Fruit fly (Drosophila melanogaster) whole organism, embryonic: Measurements from ENCODE around the gene rk.

Experiments used
- ATbp ChIP-seq: fragments of 200-800 bp; sonication (Bioruptor generic); optimal IDR thresholded peaks from 2 replicates; lab custom pipeline; 2017; ENCODE audit warnings: missing biosample characterization, mild to moderate bottlenecking, missing genetic modification characterization, missing genetic modification reagents
- Aef1 ChIP-seq: fragments of 200-800 bp; sonication (Bioruptor generic); IDR thresholded peaks from 3 replicates; pipeline ENCODE4 v1.3.6; 2022; ENCODE audit warnings: missing biosample characterization, missing genetic modification characterization
- Asciz ChIP-seq: fragments of 200-800 bp; sonication (Bioruptor generic); optimal IDR thresholded peaks from 2 replicates; lab custom pipeline; 2017; ENCODE audit warnings: missing biosample characterization, mild to moderate bottlenecking, missing genetic modification characterization, missing genetic modification reagents
- C15 ChIP-seq: fragments of 200-800 bp; sonication (Bioruptor generic); IDR thresholded peaks from 3 replicates; pipeline ENCODE4 v1.3.6; 2022; ENCODE audit warnings: missing biosample characterization, missing genetic modification characterization
- CG10209 ChIP-seq: fragments of 200-800 bp; sonication (Bioruptor generic); optimal IDR thresholded peaks from 3 replicates; lab custom pipeline; 2017; ENCODE audit warnings: missing biosample characterization, mild to moderate bottlenecking, missing genetic modification characterization, missing genetic modification reagents
- CG10462 ChIP-seq: fragments of 200-800 bp; sonication (Bioruptor generic); optimal IDR thresholded peaks from 2 replicates; lab custom pipeline; 2016; ENCODE audit warnings: missing biosample characterization, missing genetic modification characterization
- CG10565 ChIP-seq: fragments of 200-800 bp; sonication (Bioruptor generic); optimal IDR thresholded peaks from 3 replicates; lab custom pipeline; 2016; ENCODE audit warnings: missing biosample characterization, mild to moderate bottlenecking, missing genetic modification characterization
- CG13296 ChIP-seq: fragments of 200-800 bp; sonication (Bioruptor generic); optimal IDR thresholded peaks from 3 replicates; lab custom pipeline; 2018; ENCODE audit warnings: missing biosample characterization, mild to moderate bottlenecking, missing genetic modification characterization
- CG17361 ChIP-seq: fragments of 200-800 bp; sonication (Bioruptor generic); IDR thresholded peaks from 3 replicates; pipeline ENCODE4 v1.3.6; 2022; ENCODE audit warnings: missing biosample characterization, missing genetic modification characterization
- CG17385 ChIP-seq: fragments of 200-800 bp; sonication (Bioruptor generic); optimal IDR thresholded peaks from 3 replicates; lab custom pipeline; 2018; ENCODE audit warnings: missing biosample characterization, mild to moderate bottlenecking, missing genetic modification characterization
- CG17802 ChIP-seq: fragments of 200-800 bp; sonication (Bioruptor generic); optimal IDR thresholded peaks from 2 replicates; lab custom pipeline; 2018; ENCODE audit warnings: missing biosample characterization, mild to moderate bottlenecking, missing genetic modification characterization, moderate library complexity
- CG18599 ChIP-seq: fragments of 200-800 bp; sonication (Bioruptor generic); optimal IDR thresholded peaks from 3 replicates; lab custom pipeline; 2017; ENCODE audit warnings: missing biosample characterization, missing genetic modification characterization, mild to moderate bottlenecking, moderate library complexity, missing genetic modification reagents
- CG18619 ChIP-seq: fragments of 200-800 bp; sonication (Bioruptor generic); optimal IDR thresholded peaks from 3 replicates; lab custom pipeline; 2017; ENCODE audit warnings: missing biosample characterization, mild to moderate bottlenecking, missing genetic modification characterization
- CG30020 ChIP-seq: fragments of 200-800 bp; optimal IDR thresholded peaks from 2 replicates; lab custom pipeline; 2019; ENCODE audit warnings: missing biosample characterization, mild to moderate bottlenecking, missing genetic modification characterization, moderate library complexity
- CG3065 ChIP-seq: fragments of 200-800 bp; sonication (Bioruptor generic); optimal IDR thresholded peaks from 2 replicates; lab custom pipeline; 2016; ENCODE audit warnings: missing biosample characterization, missing genetic modification characterization
- CG3163 ChIP-seq: fragments of 200-800 bp; sonication (Bioruptor generic); optimal IDR thresholded peaks from 3 replicates; lab custom pipeline; 2016; ENCODE audit warnings: missing biosample characterization, missing genetic modification characterization
- CG34422 ChIP-seq: fragments of 200-800 bp; sonication (Bioruptor generic); IDR thresholded peaks from 3 replicates; pipeline ENCODE4 v1.3.6; 2022; ENCODE audit warnings: missing biosample characterization, missing genetic modification characterization
- CG3726 ChIP-seq: fragments of 200-800 bp; sonication (Bioruptor generic); IDR thresholded peaks from 3 replicates; pipeline ENCODE4, ENCODE4 v1.3.6; 2022; ENCODE audit warnings: missing biosample characterization, missing genetic modification characterization
- CG3995 ChIP-seq: fragments of 200-800 bp; sonication (Bioruptor generic); optimal IDR thresholded peaks from 3 replicates; lab custom pipeline; 2016; ENCODE audit warnings: missing biosample characterization, missing genetic modification characterization
- CG4360 ChIP-seq: fragments of 200-800 bp; sonication (Bioruptor generic); IDR thresholded peaks from 2 replicates; pipeline ENCODE4 v1.3.6; 2022; ENCODE audit warnings: missing biosample characterization, missing genetic modification characterization
- CG6765 ChIP-seq: fragments of 200-800 bp; sonication (Bioruptor generic); optimal IDR thresholded peaks from 3 replicates; lab custom pipeline; 2017; ENCODE audit warnings: missing biosample characterization, mild to moderate bottlenecking, missing genetic modification characterization
- CG7745 ChIP-seq: fragments of 200-800 bp; sonication (Bioruptor generic); optimal IDR thresholded peaks from 2 replicates; lab custom pipeline; 2018; ENCODE audit warnings: missing biosample characterization, mild to moderate bottlenecking, missing genetic modification characterization, moderate library complexity
- CG7928 ChIP-seq: fragments of 200-800 bp; sonication (Bioruptor generic); optimal IDR thresholded peaks from 2 replicates; lab custom pipeline; 2017; ENCODE audit warnings: missing biosample characterization, mild to moderate bottlenecking, missing genetic modification characterization
- CoRest ChIP-seq: fragments of 200-800 bp; sonication (Bioruptor generic); optimal IDR thresholded peaks from 3 replicates; lab custom pipeline; 2018; ENCODE audit warnings: missing biosample characterization, mild to moderate bottlenecking, missing genetic modification characterization, moderate library complexity
- Fer1 ChIP-seq: fragments of 200-800 bp; sonication (Bioruptor generic); optimal IDR thresholded peaks from 2 replicates; lab custom pipeline; 2017; ENCODE audit warnings: missing biosample characterization, mild to moderate bottlenecking, missing genetic modification characterization
- Hand ChIP-seq: fragments of 200-800 bp; sonication (Bioruptor generic); optimal IDR thresholded peaks from 2 replicates; lab custom pipeline; 2017; ENCODE audit warnings: mild to moderate bottlenecking, missing biosample characterization, missing genetic modification reagents, missing genetic modification characterization
- Hey ChIP-seq: fragments of 200-800 bp; sonication (Bioruptor generic); optimal IDR thresholded peaks from 3 replicates; lab custom pipeline; 2018; ENCODE audit warnings: missing biosample characterization, mild to moderate bottlenecking, missing genetic modification characterization
- Hr51 ChIP-seq, 2 experiments: fragments of 200-800 bp; sonication (Bioruptor generic); optimal IDR thresholded peaks; 2 replicates in 1 of 2; 3 replicates in 1 of 2; lab custom pipeline; 2016 to 2018; ENCODE audit warnings: missing biosample characterization in 2 of 2, missing genetic modification characterization in 2 of 2, mild to moderate bottlenecking in 1 of 2, moderate library complexity in 1 of 2
- Mad ChIP-seq: fragments of 200-800 bp; sonication (Bioruptor generic); optimal IDR thresholded peaks from 2 replicates; lab custom pipeline; 2016; ENCODE audit warnings: missing biosample characterization, missing genetic modification characterization
- Meics ChIP-seq: fragments of 200-800 bp; sonication (Bioruptor generic); optimal IDR thresholded peaks from 2 replicates; lab custom pipeline; 2017; ENCODE audit warnings: missing biosample characterization, mild to moderate bottlenecking, missing genetic modification characterization
- Mes4 ChIP-seq: fragments of 200-800 bp; sonication (Bioruptor generic); optimal IDR thresholded peaks from 2 replicates; lab custom pipeline; 2016; ENCODE audit warnings: missing biosample characterization, missing genetic modification characterization
- Nf-YA ChIP-seq: fragments of 200-800 bp; sonication (Bioruptor generic); IDR thresholded peaks from 2 replicates; pipeline ENCODE4 v1.3.6; 2022; ENCODE audit warnings: missing biosample characterization, missing genetic modification characterization
- Scr ChIP-seq: fragments of 200-800 bp; sonication (Bioruptor generic); IDR thresholded peaks from 2 replicates; pipeline ENCODE4 v1.3.6; 2022; ENCODE audit warnings: missing biosample characterization, missing genetic modification characterization; ENCODE audit not compliant: partially characterized antibody
- Six4 ChIP-seq: fragments of 200-800 bp; sonication (Bioruptor generic); optimal IDR thresholded peaks from 2 replicates; lab custom pipeline; 2016; ENCODE audit warnings: missing biosample characterization, missing genetic modification characterization
- Xrp1 ChIP-seq: fragments of 200-800 bp; sonication (Bioruptor generic); IDR thresholded peaks from 2 replicates; pipeline ENCODE4 v1.3.6; 2022; ENCODE audit warnings: missing biosample characterization, missing genetic modification characterization
- bab2 ChIP-seq: fragments of 200-800 bp; sonication (Bioruptor generic); optimal IDR thresholded peaks from 2 replicates; lab custom pipeline; 2016; ENCODE audit warnings: missing biosample characterization, missing genetic modification characterization
- btn ChIP-seq: fragments of 200-800 bp; sonication (Bioruptor generic); optimal IDR thresholded peaks from 2 replicates; lab custom pipeline; 2016; ENCODE audit warnings: missing biosample characterization, missing genetic modification characterization
- cg ChIP-seq: fragments of 200-800 bp; sonication (Bioruptor generic); optimal IDR thresholded peaks from 3 replicates; lab custom pipeline; 2019; ENCODE audit warnings: missing biosample characterization, mild to moderate bottlenecking, missing genetic modification characterization, moderate library complexity
- chinmo ChIP-seq: fragments of 200-800 bp; sonication (Bioruptor generic); IDR thresholded peaks from 4 replicates; pipeline ENCODE4 v1.3.6; 2022; ENCODE audit warnings: missing biosample characterization, missing genetic modification characterization; ENCODE audit not compliant: partially characterized antibody
- dm ChIP-seq: fragments of 200-800 bp; sonication (Bioruptor generic); optimal IDR thresholded peaks from 3 replicates; lab custom pipeline; 2016; ENCODE audit warnings: missing biosample characterization, missing genetic modification characterization
- ems ChIP-seq: fragments of 200-800 bp; sonication (Bioruptor generic); optimal IDR thresholded peaks from 3 replicates; lab custom pipeline; 2016; ENCODE audit warnings: missing biosample characterization, missing genetic modification characterization
- ewg ChIP-seq: fragments of 200-800 bp; sonication (Bioruptor generic); optimal IDR thresholded peaks from 3 replicates; lab custom pipeline; 2017; ENCODE audit warnings: mild to moderate bottlenecking, missing biosample characterization, missing genetic modification reagents, missing genetic modification characterization
- kay ChIP-seq: fragments of 200-800 bp; sonication (Bioruptor generic); optimal IDR thresholded peaks from 2 replicates; lab custom pipeline; 2016; ENCODE audit warnings: missing biosample characterization, missing genetic modification characterization
- knrl ChIP-seq: fragments of 200-800 bp; sonication (Bioruptor generic); IDR thresholded peaks from 3 replicates; pipeline ENCODE4 v1.3.6; 2022; ENCODE audit warnings: missing biosample characterization, missing genetic modification characterization; ENCODE audit not compliant: partially characterized antibody
- nerfin-2 ChIP-seq: fragments of 200-800 bp; sonication (Bioruptor generic); IDR thresholded peaks from 2 replicates; pipeline ENCODE4 v1.3.6; 2022; ENCODE audit warnings: missing biosample characterization, missing genetic modification characterization; ENCODE audit not compliant: partially characterized antibody
- oc ChIP-seq: fragments of 200-800 bp; sonication (Bioruptor generic); optimal IDR thresholded peaks from 2 replicates; lab custom pipeline; 2018; ENCODE audit warnings: missing biosample characterization, mild to moderate bottlenecking, missing genetic modification characterization, moderate library complexity
- psq ChIP-seq: fragments of 200-800 bp; sonication (Bioruptor generic); optimal IDR thresholded peaks from 2 replicates; lab custom pipeline; 2017; ENCODE audit warnings: missing biosample characterization, missing genetic modification characterization
- rib ChIP-seq: fragments of 200-800 bp; sonication (Bioruptor generic); IDR thresholded peaks from 2 replicates; pipeline ENCODE4 v1.3.6; 2022; ENCODE audit warnings: missing biosample characterization, missing genetic modification characterization
- slbo ChIP-seq: fragments of 200-800 bp; sonication (Bioruptor generic); IDR thresholded peaks from 2 replicates; pipeline ENCODE4 v1.3.6; 2022; ENCODE audit warnings: missing biosample characterization, missing genetic modification characterization
- stwl ChIP-seq: fragments of 200-800 bp; sonication (Bioruptor generic); optimal IDR thresholded peaks from 3 replicates; lab custom pipeline; 2018; ENCODE audit warnings: missing biosample characterization, mild to moderate bottlenecking, missing genetic modification characterization, moderate library complexity

The rk gene

dm6 chr2L:14047170-14047632, 46.2 kb upstream of the rk start, which contains the start of gene NimC4 (continued):
- TF ChIP-seq kay (GFP tag; lab: Kevin White, UChicago), result peak; percentile 31
- TF ChIP-seq C15, result no peak
- peak; percentile 49 for TF ChIP-seq dm (GFP tag; lab: Kevin White, UChicago)
- TF ChIP-seq CG4360 (GFP tag; lab: Robert Waterston, UW), result peak; percentile 87
- no peak for TF ChIP-seq nerfin-2
- no peak for TF ChIP-seq rib
- peak; percentile 2 for TF ChIP-seq oc (tag; lab: Kevin White, UChicago)
- TF ChIP-seq Xrp1 (GFP tag; lab: Robert Waterston, UW), result peak; percentile 96
- TF ChIP-seq CG3065 (GFP tag; lab: Kevin White, UChicago), result peak; percentile 51
- peak; percentile 68 for TF ChIP-seq btn
- peak; percentile 54 for TF ChIP-seq CG18619 (GFP tag; lab: Kevin White, UChicago)
- peak; percentile 71 for TF ChIP-seq stwl (tag; lab: Kevin White, UChicago)
- TF ChIP-seq Mad (GFP tag; lab: Kevin White, UChicago), result peak; percentile 67
- peak; percentile 43 for TF ChIP-seq ATbp
- no peak for TF ChIP-seq CG3995 (GFP tag; lab: Kevin White, UChicago)
- no peak for TF ChIP-seq Nf-YA
- TF ChIP-seq Meics, result no peak
- TF ChIP-seq CG30020, result no peak
- TF ChIP-seq bab2, result peak; percentile 65
- TF ChIP-seq Hand, result no peak
- TF ChIP-seq ems (GFP tag; lab: Kevin White, UChicago), result peak; percentile 55
- TF ChIP-seq Aef1, result no peak
- TF ChIP-seq CG7928, result no peak
- TF ChIP-seq knrl (GFP tag; lab: Robert Waterston, UW), result no peak
- TF ChIP-seq Asciz (GFP tag; lab: Kevin White, UChicago), result peak; percentile 22
- peak; percentile 60 for TF ChIP-seq CG7745 (tag; lab: Kevin White, UChicago)
- TF ChIP-seq CG10209 (GFP tag; lab: Kevin White, UChicago), result peak; percentile 76
- no peak for TF ChIP-seq Scr
- peak; percentile 45 for TF ChIP-seq CG10565
- TF ChIP-seq CG10462 (GFP tag; lab: Kevin White, UChicago), result peak; percentile 82
- peak; percentile 33 for TF ChIP-seq CG3163 (GFP tag; lab: Kevin White, UChicago)
- no peak for TF ChIP-seq slbo (GFP tag; lab: Robert Waterston, UW)
- no peak for TF ChIP-seq cg (GFP tag; lab: Kevin White, UChicago)
- TF ChIP-seq CoRest (tag; lab: Kevin White, UChicago), result peak; percentile 66
- TF ChIP-seq CG13296 (GFP tag; lab: Kevin White, UChicago), result no peak
- TF ChIP-seq CG17802 (tag; lab: Kevin White, UChicago), result peak; percentile 28
- TF ChIP-seq CG6765, result no peak
- peak; percentile 65 for TF ChIP-seq Six4 (GFP tag; lab: Kevin White, UChicago)
- peak; percentile 51 for TF ChIP-seq CG18599
- no peak for TF ChIP-seq psq (GFP tag; lab: Kevin White, UChicago)
- peak; percentile 42 for TF ChIP-seq CG17385
- peak; percentile 63 for TF ChIP-seq Mes4 (GFP tag; lab: Kevin White, UChicago)
- peak; percentile 45 for TF ChIP-seq ewg (GFP tag; lab: Kevin White, UChicago)
- TF ChIP-seq CG17361 (GFP tag; lab: Robert Waterston, UW), result peak; percentile 83
- no peak for TF ChIP-seq Hey (tag; lab: Kevin White, UChicago)
- peak; percentile 81; the same call in 2 of the 3 replicates for TF ChIP-seq CG34422 (GFP tag; lab: Robert Waterston, UW)
- TF ChIP-seq Hr51 (GFP tag; optimal IDR thresholded peaks at IDR 0.05; lab: Kevin White, UChicago), result peak; percentile 14 to 84
- peak; percentile 79; the same call in 2 of the 3 replicates for TF ChIP-seq CG3726 (GFP tag; lab: Robert Waterston, UW)
- TF ChIP-seq chinmo (GFP tag; lab: Robert Waterston, UW), result no peak
- TF ChIP-seq Fer1 (GFP tag; lab: Kevin White, UChicago), result no peak
